Worm (Caenorhabditis elegans) whole organism, L1 larva: Measurements from ENCODE around the gene lsm-1.

Source experiments
- lin-14 ChIP-seq: fragments of 200-800 bp; sonication (Bioruptor generic); optimal IDR thresholded peaks from 2 replicates; lab custom pipeline; 2018; ENCODE audit warnings: mild to moderate bottlenecking, missing genetic modification characterization, moderate library complexity, missing compliant biosample characterization
- mep-1 ChIP-seq: fragments of 150-350 bp; optimal IDR thresholded peaks from 2 replicates; lab custom pipeline; 2014; ENCODE audit warnings: missing biosample characterization, missing genetic modification characterization
- nhr-237 ChIP-seq: fragments of 150-350 bp; optimal IDR thresholded peaks from 2 replicates; lab custom pipeline; 2014; ENCODE audit warnings: missing biosample characterization, missing genetic modification characterization
- skn-1 ChIP-seq: fragments of 150-350 bp; optimal IDR thresholded peaks from 2 replicates; lab custom pipeline; 2014; ENCODE audit warnings: missing biosample characterization, missing genetic modification characterization
- snpc-4 ChIP-seq: fragments of 150-350 bp; optimal IDR thresholded peaks from 2 replicates; lab custom pipeline; 2014; ENCODE audit warnings: missing biosample characterization, missing genetic modification characterization
- zag-1 ChIP-seq: fragments of 150-350 bp; optimal IDR thresholded peaks from 2 replicates; lab custom pipeline; 2014; ENCODE audit warnings: missing biosample characterization, missing genetic modification characterization
- ztf-11 ChIP-seq, 2 experiments: sonication (generic microtip); optimal IDR thresholded peaks; 2 replicates each; lab custom pipeline; 2016 to 2017; ENCODE audit warnings: missing genetic modification characterization in 2 of 2, missing biosample characterization in 1 of 2, missing compliant biosample characterization in 1 of 2
- ztf-4 ChIP-seq: fragments of 150-350 bp; optimal IDR thresholded peaks from 2 replicates; lab custom pipeline; 2014; ENCODE audit warnings: missing biosample characterization, missing genetic modification characterization

ce11 chrII:11088137-11088536 is 38.6 kb upstream of the lsm-1 start:
- peak; percentile 6 for TF ChIP-seq lin-14 (GFP tag; lab: Kevin White, UChicago)
- no peak for TF ChIP-seq zag-1 (tag; lab: Kevin White, UChicago)
- no peak for TF ChIP-seq mep-1 (tag; lab: Kevin White, UChicago)
- no peak for TF ChIP-seq nhr-237 (tag; lab: Kevin White, UChicago)
- TF ChIP-seq skn-1 = no peak
- TF ChIP-seq ztf-11 (tag; optimal IDR thresholded peaks at IDR 0.05; lab: Kevin White, UChicago) = no peak
- no peak for TF ChIP-seq ztf-4
- no peak for TF ChIP-seq snpc-4
